Fruit fly (Drosophila melanogaster): Measurements from ENCODE around the gene Sgt.

Sgt gene

dm6 chr2L:17425005-17425404, 46.4 kb upstream of the Sgt start (continued):
- TF ChIP-seq Hr39 (optimal IDR thresholded peaks at IDR 0.05) = no peak

DNA sequence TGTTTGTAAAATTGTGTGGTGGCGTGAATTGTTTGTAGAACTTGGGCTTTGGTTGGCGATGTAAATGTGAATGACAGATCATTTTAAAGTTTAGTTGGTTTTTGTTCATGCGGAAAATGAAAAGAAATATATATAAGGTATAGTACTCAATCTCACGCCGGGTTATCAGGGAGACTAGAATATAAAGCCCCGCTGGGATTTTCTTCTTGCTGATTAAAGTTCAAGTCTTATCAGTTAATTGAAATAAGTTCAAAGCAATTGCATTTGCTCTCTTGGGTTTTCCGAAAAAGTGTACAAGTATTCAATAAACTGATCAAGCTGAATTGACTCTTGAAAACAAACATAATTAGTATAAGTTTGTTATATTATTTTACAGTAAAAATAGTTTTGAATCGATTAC, 46.0 kb upstream of the Sgt start:
- no peak for TF ChIP-seq CG6272 (GFP tag; IDR thresholded peaks at IDR 0.05)
- no peak for TF ChIP-seq CG8388 (GFP tag; optimal IDR thresholded peaks at IDR 0.05)
- TF ChIP-seq CG30020 (tag; optimal IDR thresholded peaks at IDR 0.05) = no peak
- no peak for TF ChIP-seq CG14860 (GFP tag; IDR thresholded peaks at IDR 0.05; ENCODE audit: partially characterized antibody)

- TF ChIP-seq CG30403 (GFP tag; optimal IDR thresholded peaks at IDR 0.05) (peak; percentile 11), Bdp1 (GFP tag; optimal IDR thresholded peaks at IDR 0.05) (no peak), CG7786 (GFP tag; optimal IDR thresholded peaks at IDR 0.05) (no peak), Med (GFP tag) (peak; percentile 73), vvl (GFP tag; IDR thresholded peaks at IDR 0.05) (no peak), CG11504 (tag; optimal IDR thresholded peaks at IDR 0.05) (peak; percentile 15), Ptx1 (GFP tag; IDR thresholded peaks at IDR 0.05) (peak; percentile 44; the same call in 1 of the 2 replicates), CG16779 (GFP tag; IDR thresholded peaks at IDR 0.05) (no peak), br (optimal IDR thresholded peaks at IDR 0.05) (no peak), pzg (GFP tag; optimal IDR thresholded peaks at IDR 0.05) (no peak), CG3065 (GFP tag; optimal IDR thresholded peaks at IDR 0.05) (no peak), Kr (GFP tag; optimal IDR thresholded peaks at IDR 0.05) (no peak), CG4617 (GFP tag; optimal IDR thresholded peaks at IDR 0.05; ENCODE audit: borderline replicate concordance) (no peak), vnd (GFP tag; IDR thresholded peaks at IDR 0.05; ENCODE audit: partially characterized antibody) (no peak), Vsx1 (GFP tag; optimal IDR thresholded peaks at IDR 0.05) (no peak), Hr51 (GFP tag; optimal IDR thresholded peaks at IDR 0.05) (peak in 1 of 2 experiments; percentile 22), B-H1 (GFP tag; IDR thresholded peaks at IDR 0.05) (0 out of 3 replicates have a peak, but pooled peaks have one; percentile 12), oc (tag; optimal IDR thresholded peaks at IDR 0.05) (no peak), Hsf (GFP tag; optimal IDR thresholded peaks at IDR 0.05) (no peak), gsb-n (tag; optimal IDR thresholded peaks at IDR 0.05) (no peak), CG17912 (GFP tag; optimal IDR thresholded peaks at IDR 0.05) (no peak), CG11398 (GFP tag; optimal IDR thresholded peaks at IDR 0.05) (no peak), CG14965 (GFP tag; optimal IDR thresholded peaks at IDR 0.05; ENCODE audit: borderline replicate concordance) (no peak), CG6272 (GFP tag; IDR thresholded peaks at IDR 0.05) (no peak), CG12744 (GFP tag; optimal IDR thresholded peaks at IDR 0.05) (no peak), CG17328 (GFP tag; IDR thresholded peaks at IDR 0.05) (peak; percentile 16; the same call in 1 of the 2 replicates), Dref (GFP tag; IDR thresholded peaks at IDR 0.05) (no peak), CG7963 (GFP tag; IDR thresholded peaks at IDR 0.05; ENCODE audit: partially characterized antibody) (no peak), gem (tag; optimal IDR thresholded peaks at IDR 0.05) (peak; percentile 16), CrebB (tag; optimal IDR thresholded peaks at IDR 0.05) (no peak), seq (GFP tag; IDR thresholded peaks at IDR 0.05) (no peak), CG14441 (GFP tag; IDR thresholded peaks at IDR 0.05) (peak; percentile 29; the same call in 1 of the 2 replicates), CG4404 (GFP tag; IDR thresholded peaks at IDR 0.05) (no peak), sr (GFP tag; IDR thresholded peaks at IDR 0.05) (no peak), nau (GFP tag; optimal IDR thresholded peaks at IDR 0.05) (no peak), CG10654 (GFP tag; optimal IDR thresholded peaks at IDR 0.05) (no peak)
These were observed 44.2 kb upstream of the Sgt start for dm6 chr2L:17427187-17427586.
